Worm (Caenorhabditis elegans) whole organism, L2 larva: ENCODE measurements around the gene srj-6.

Experiments used
- C34F6.9 ChIP-seq: fragments of 150-350 bp; optimal IDR thresholded peaks from 2 replicates; lab custom pipeline; 2014; ENCODE audit warnings: missing biosample characterization, missing genetic modification characterization
- F13H6.1 ChIP-seq: sonication (generic microtip); optimal IDR thresholded peaks from 2 replicates; lab custom pipeline; 2016; ENCODE audit warnings: missing genetic modification characterization, missing compliant biosample characterization
- Y55F3AM.14 ChIP-seq: fragments of 200-800 bp; sonication (Bioruptor generic); optimal IDR thresholded peaks from 2 replicates; lab custom pipeline; 2018; ENCODE audit warnings: mild to moderate bottlenecking, missing genetic modification characterization, missing compliant biosample characterization
- ZK546.5 ChIP-seq: sonication (generic microtip); optimal IDR thresholded peaks from 2 replicates; lab custom pipeline; 2017; ENCODE audit warnings: missing biosample characterization, missing genetic modification characterization
- aly-2 ChIP-seq: fragments of 150-350 bp; optimal IDR thresholded peaks from 2 replicates; lab custom pipeline; 2014; ENCODE audit warnings: missing biosample characterization, missing genetic modification characterization
- ama-1 ChIP-seq: fragments of 150-350 bp; optimal IDR thresholded peaks from 2 replicates; lab custom pipeline; 2018; ENCODE audit warnings: inconsistent platforms
- blmp-1 ChIP-seq: sonication (generic microtip); optimal IDR thresholded peaks from 2 replicates; lab custom pipeline; 2017; ENCODE audit warnings: missing genetic modification characterization, mild to moderate bottlenecking, missing compliant biosample characterization, antibody characterized with exemption, moderate library complexity; ENCODE audit not compliant: insufficient read depth
- ceh-16 ChIP-seq: fragments of 150-350 bp; optimal IDR thresholded peaks from 2 replicates; lab custom pipeline; 2014; ENCODE audit warnings: missing biosample characterization, missing genetic modification characterization
- ceh-82 ChIP-seq: fragments of 150-350 bp; optimal IDR thresholded peaks from 2 replicates; lab custom pipeline; 2014; ENCODE audit warnings: missing biosample characterization, missing genetic modification characterization
- crh-2 ChIP-seq: sonication (generic microtip); optimal IDR thresholded peaks from 2 replicates; lab custom pipeline; 2017; ENCODE audit warnings: missing biosample characterization, missing genetic modification characterization
- dmd-4 ChIP-seq: sonication (generic microtip); optimal IDR thresholded peaks from 2 replicates; lab custom pipeline; 2017; ENCODE audit warnings: missing biosample characterization, missing genetic modification characterization
- egl-27 ChIP-seq: sonication (generic microtip); optimal IDR thresholded peaks from 3 replicates; lab custom pipeline; 2017; ENCODE audit warnings: missing biosample characterization, missing genetic modification reagents, missing genetic modification characterization
- elt-1 ChIP-seq: fragments of 150-350 bp; optimal IDR thresholded peaks from 2 replicates; lab custom pipeline; 2014; ENCODE audit warnings: missing biosample characterization, missing genetic modification characterization
- elt-3 ChIP-seq: sonication (generic microtip); optimal IDR thresholded peaks from 2 replicates; lab custom pipeline; 2017; ENCODE audit warnings: missing biosample characterization, missing genetic modification characterization
- fos-1 ChIP-seq: fragments of 150-350 bp; optimal IDR thresholded peaks from 2 replicates; lab custom pipeline; 2014; ENCODE audit warnings: missing biosample characterization, missing genetic modification characterization
- gmeb-1 ChIP-seq: fragments of 150-350 bp; optimal IDR thresholded peaks from 2 replicates; lab custom pipeline; 2014; ENCODE audit warnings: missing biosample characterization, missing genetic modification characterization
- lin-11 ChIP-seq: fragments of 150-350 bp; sonication (generic microtip); optimal IDR thresholded peaks from 2 replicates; lab custom pipeline; 2014; ENCODE audit warnings: missing biosample characterization, missing genetic modification characterization, inconsistent platforms, mixed read lengths
- lsy-2 ChIP-seq, 2 experiments: fragments of 150-350 bp in 1 of 2; sonication (generic microtip) in 1 of 2; optimal IDR thresholded peaks; 2 replicates each; lab custom pipeline; 2014 to 2017; ENCODE audit warnings: missing biosample characterization in 2 of 2, missing genetic modification characterization in 2 of 2
- mab-5 ChIP-seq: fragments of 150-350 bp; optimal IDR thresholded peaks from 2 replicates; lab custom pipeline; 2014; ENCODE audit warnings: missing biosample characterization, missing genetic modification characterization
- mbf-1 ChIP-seq: sonication (generic microtip); optimal IDR thresholded peaks from 2 replicates; lab custom pipeline; 2017; ENCODE audit warnings: missing biosample characterization, missing genetic modification characterization
- mdl-1 ChIP-seq, 2 experiments: fragments of 150-350 bp in 1 of 2; sonication (generic microtip) in 1 of 2; optimal IDR thresholded peaks; 2 replicates each; lab custom pipeline; 2017; ENCODE audit warnings: missing biosample characterization in 2 of 2, missing genetic modification characterization in 2 of 2
- nhr-10 ChIP-seq: sonication (generic microtip); optimal IDR thresholded peaks from 2 replicates; lab custom pipeline; 2017; ENCODE audit warnings: missing biosample characterization, missing genetic modification characterization
- nhr-12 ChIP-seq: fragments of 150-350 bp; optimal IDR thresholded peaks from 2 replicates; lab custom pipeline; 2014; ENCODE audit warnings: missing biosample characterization, missing genetic modification characterization
- nhr-129 ChIP-seq: fragments of 150-350 bp; optimal IDR thresholded peaks from 2 replicates; lab custom pipeline; 2014; ENCODE audit warnings: missing biosample characterization, missing genetic modification characterization
- nhr-21 ChIP-seq: fragments of 150-350 bp; optimal IDR thresholded peaks from 2 replicates; lab custom pipeline; 2014; ENCODE audit warnings: missing biosample characterization, missing genetic modification characterization
- nhr-237 ChIP-seq: fragments of 150-350 bp; optimal IDR thresholded peaks from 2 replicates; lab custom pipeline; 2014; ENCODE audit warnings: missing biosample characterization, missing genetic modification characterization
- nhr-6 ChIP-seq: fragments of 150-350 bp; optimal IDR thresholded peaks from 2 replicates; lab custom pipeline; 2014; ENCODE audit warnings: missing biosample characterization, missing genetic modification characterization
- peb-1 ChIP-seq: fragments of 150-350 bp; optimal IDR thresholded peaks from 2 replicates; lab custom pipeline; 2014; ENCODE audit warnings: missing biosample characterization, missing genetic modification characterization
- sem-4 ChIP-seq: fragments of 150-350 bp; optimal IDR thresholded peaks from 2 replicates; lab custom pipeline; 2014; ENCODE audit warnings: missing biosample characterization, missing genetic modification reagents, missing genetic modification characterization
- skn-1 ChIP-seq: sonication (generic microtip); optimal IDR thresholded peaks from 2 replicates; lab custom pipeline; 2017; ENCODE audit warnings: missing biosample characterization, missing genetic modification characterization
- sma-3 ChIP-seq: sonication (generic microtip); optimal IDR thresholded peaks from 2 replicates; lab custom pipeline; 2016; ENCODE audit warnings: missing genetic modification reagents, missing genetic modification characterization, missing compliant biosample characterization
- sma-9 ChIP-seq, 2 experiments: fragments of 150-350 bp in 1 of 2; sonication (generic microtip) in 1 of 2; optimal IDR thresholded peaks; 2 replicates each; lab custom pipeline; 2014 to 2016; ENCODE audit warnings: missing genetic modification characterization in 2 of 2, mild to moderate bottlenecking in 1 of 2, missing biosample characterization in 1 of 2, missing compliant biosample characterization in 1 of 2, missing genetic modification reagents in 1 of 2, moderate library complexity in 1 of 2
- unc-39 ChIP-seq: fragments of 150-350 bp; optimal IDR thresholded peaks from 2 replicates; lab custom pipeline; 2014; ENCODE audit warnings: missing biosample characterization, missing genetic modification characterization
- unc-62 ChIP-seq: fragments of 150-350 bp; optimal IDR thresholded peaks from 2 replicates; lab custom pipeline; 2014; ENCODE audit warnings: missing biosample characterization, missing genetic modification reagents, missing genetic modification characterization
- zag-1 ChIP-seq: fragments of 150-350 bp; optimal IDR thresholded peaks from 2 replicates; lab custom pipeline; 2014; ENCODE audit warnings: missing biosample characterization, missing genetic modification characterization
- ztf-1 ChIP-seq: fragments of 200-800 bp; sonication (Bioruptor generic); conservative IDR thresholded peaks from 2 replicates; pipeline ENCODE4 v1.3.6; 2022; ENCODE audit warnings: missing genetic modification characterization, missing compliant biosample characterization
- ztf-11 ChIP-seq: sonication (generic microtip); optimal IDR thresholded peaks from 2 replicates; lab custom pipeline; 2017; ENCODE audit warnings: missing biosample characterization, missing genetic modification characterization
- ztf-4 ChIP-seq: fragments of 150-350 bp; optimal IDR thresholded peaks from 2 replicates; lab custom pipeline; 2014; ENCODE audit warnings: missing biosample characterization, missing genetic modification characterization

The srj-6 gene

ce11 chrV:609671-610070, 44.6 kb downstream of the srj-6 start, which contains the start of gene srlf-36:
srlf-36 (minus strand) TSS chrV:609771.
- TF ChIP-seq ceh-82 (tag; lab: Kevin White, UChicago), result no peak
- TF ChIP-seq mdl-1 (tag; optimal IDR thresholded peaks at IDR 0.05; lab: Kevin White, UChicago), result no peak
- no peak for TF ChIP-seq nhr-129 (tag; lab: Kevin White, UChicago)
- TF ChIP-seq zag-1, result no peak
- no peak for TF ChIP-seq aly-2 (tag; lab: Kevin White, UChicago)
- TF ChIP-seq unc-62 (GFP tag; lab: Kevin White, UChicago), result no peak
- no peak for TF ChIP-seq ama-1 (lab: Kevin White, UChicago)
- no peak for TF ChIP-seq Y55F3AM.14 (GFP tag; lab: Kevin White, UChicago)
- no peak for TF ChIP-seq ztf-11 (tag; lab: Kevin White, UChicago)
- no peak for TF ChIP-seq elt-3 (tag; lab: Kevin White, UChicago)
- TF ChIP-seq F13H6.1, result no peak
- TF ChIP-seq ztf-1, result no peak
- TF ChIP-seq ceh-16 (tag; lab: Kevin White, UChicago), result no peak
- no peak for TF ChIP-seq ztf-4 (tag; lab: Kevin White, UChicago)
- TF ChIP-seq mbf-1 (tag; lab: Kevin White, UChicago), result no peak
- TF ChIP-seq sem-4 (tag; lab: Kevin White, UChicago), result no peak
- TF ChIP-seq mab-5, result no peak
- no peak for TF ChIP-seq sma-3 (GFP tag; lab: Kevin White, UChicago)
- TF ChIP-seq elt-1 (tag; lab: Kevin White, UChicago), result no peak
- TF ChIP-seq lin-11 (tag; lab: Kevin White, UChicago), result no peak

DNA sequence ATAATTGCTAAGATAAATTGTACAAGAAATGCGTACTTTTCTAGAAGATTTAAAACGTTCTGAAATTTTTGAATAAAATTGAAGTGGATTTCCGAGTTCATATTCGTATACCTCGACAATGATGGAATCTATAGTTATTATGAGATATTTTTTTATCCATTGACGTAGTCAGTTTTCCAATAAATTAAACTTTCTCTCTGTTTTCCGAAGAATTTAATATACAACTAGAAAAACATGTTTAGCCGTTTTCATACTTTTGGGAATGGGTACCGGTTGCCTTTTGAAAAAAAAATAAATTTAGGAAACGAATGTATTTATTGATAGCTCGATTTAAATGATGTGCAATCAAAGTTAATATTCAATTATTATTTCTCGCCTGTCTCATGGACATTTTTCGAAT, 45.5 kb downstream of the srj-6 start, which contains the start of gene srw-109:
Gene srw-109 (minus strand): TSS at position 101 of the 400 bp plus-strand sequence.
- no peak for TF ChIP-seq fos-1 (tag; lab: Kevin White, UChicago)
- TF ChIP-seq sma-9 (GFP tag; optimal IDR thresholded peaks at IDR 0.05; lab: Kevin White, UChicago), result no peak
- no peak for TF ChIP-seq sma-9 (tag; optimal IDR thresholded peaks at IDR 0.05; lab: Kevin White, UChicago)
- no peak for TF ChIP-seq unc-39 (tag; lab: Kevin White, UChicago)
- TF ChIP-seq crh-2 (tag; lab: Kevin White, UChicago), result no peak
- TF ChIP-seq unc-62 (GFP tag; lab: Kevin White, UChicago), result no peak
- TF ChIP-seq mdl-1 (tag; optimal IDR thresholded peaks at IDR 0.05; lab: Kevin White, UChicago), result no peak
- no peak for TF ChIP-seq skn-1 (tag; lab: Kevin White, UChicago)
- no peak for TF ChIP-seq elt-3 (tag; lab: Kevin White, UChicago)
- TF ChIP-seq gmeb-1 (tag; lab: Kevin White, UChicago), result no peak
- no peak for TF ChIP-seq nhr-6 (tag; lab: Kevin White, UChicago)
- TF ChIP-seq ZK546.5 (tag; lab: Kevin White, UChicago), result no peak
- no peak for TF ChIP-seq ztf-1
- no peak for TF ChIP-seq egl-27
- no peak for TF ChIP-seq dmd-4
- TF ChIP-seq, all 48 proteins: peak for 0

ce11 chrV:604105-604504, 50.2 kb downstream of the srj-6 start, which contains the start of gene srlf-37:
srlf-37 (minus strand) TSS chrV:604205.
- TF ChIP-seq crh-2 (tag; lab: Kevin White, UChicago) (no peak), elt-3 (tag; lab: Kevin White, UChicago) (no peak), ztf-1 (no peak), C34F6.9 (tag; lab: Kevin White, UChicago) (no peak), elt-1 (tag; lab: Kevin White, UChicago) (no peak), unc-39 (tag; lab: Kevin White, UChicago) (no peak), ceh-82 (tag; lab: Kevin White, UChicago) (no peak), peb-1 (tag; lab: Kevin White, UChicago) (no peak), nhr-21 (tag; lab: Kevin White, UChicago) (no peak), lsy-2 (tag; optimal IDR thresholded peaks at IDR 0.05; lab: Kevin White, UChicago) (no peak), mdl-1 (tag; optimal IDR thresholded peaks at IDR 0.05; lab: Kevin White, UChicago) (no peak), nhr-10 (no peak), nhr-237 (no peak), ztf-11 (tag; lab: Kevin White, UChicago) (no peak), blmp-1 (tag; lab: Kevin White, UChicago) (no peak), mab-5 (no peak), sem-4 (tag; lab: Kevin White, UChicago) (no peak), lin-11 (tag; lab: Kevin White, UChicago) (no peak), nhr-12 (no peak)
